Fruit fly (Drosophila melanogaster) whole organism, wandering third instar larva: ENCODE data around the gene Pak3.

Experiments used
- Abd-B ChIP-seq: fragments of >200 bp; optimal IDR thresholded peaks from 2 replicates; lab custom pipeline; 2017; ENCODE audit warnings: missing biosample characterization, missing genetic modification characterization
- CG32264 ChIP-seq: fragments of 200-800 bp; sonication (Bioruptor generic); optimal IDR thresholded peaks from 2 replicates; lab custom pipeline; 2016; ENCODE audit warnings: missing biosample characterization, missing genetic modification characterization
- CG9705 ChIP-seq: fragments of 200-800 bp; sonication (Bioruptor generic); optimal IDR thresholded peaks from 2 replicates; lab custom pipeline; 2018; ENCODE audit warnings: missing biosample characterization, mild to moderate bottlenecking, missing genetic modification characterization
- CrebA ChIP-seq: fragments of 200-800 bp; sonication (Bioruptor generic); optimal IDR thresholded peaks from 2 replicates; lab custom pipeline; 2016; ENCODE audit warnings: missing biosample characterization, mild to moderate bottlenecking, missing genetic modification characterization, borderline replicate concordance
- Dfd ChIP-seq: fragments of >200 bp; optimal IDR thresholded peaks from 2 replicates; lab custom pipeline; 2017; ENCODE audit warnings: missing biosample characterization, missing genetic modification characterization
- Dif ChIP-seq: fragments of 200-275, 200-300 bp; sonication (Bioruptor generic); optimal IDR thresholded peaks from 2 replicates; lab custom pipeline; 2018; ENCODE audit warnings: missing biosample characterization, missing genetic modification characterization; ENCODE audit not compliant: partially characterized antibody
- GATAd ChIP-seq: sonication (Bioruptor generic); optimal IDR thresholded peaks from 2 replicates; lab custom pipeline; 2016; ENCODE audit warnings: missing biosample characterization, missing genetic modification characterization
- HLH106 ChIP-seq: fragments of 200-800 bp; optimal IDR thresholded peaks from 3 replicates; lab custom pipeline; 2019; ENCODE audit warnings: missing biosample characterization, mild to moderate bottlenecking, missing genetic modification characterization, moderate library complexity
- Hr78 ChIP-seq: fragments of >200 bp; optimal IDR thresholded peaks from 2 replicates; lab custom pipeline; 2017; ENCODE audit warnings: missing biosample characterization, missing genetic modification characterization
- Hr83 ChIP-seq: fragments of 200-300 bp; sonication (Bioruptor generic); optimal IDR thresholded peaks from 2 replicates; lab custom pipeline; 2016; ENCODE audit warnings: missing biosample characterization, mild to moderate bottlenecking, missing genetic modification characterization, moderate library complexity; ENCODE audit not compliant: poor library complexity, severe bottlenecking
- Jra ChIP-seq: sonication (Bioruptor generic); optimal IDR thresholded peaks from 2 replicates; lab custom pipeline; 2016; ENCODE audit warnings: missing biosample characterization, missing genetic modification characterization
- Mio ChIP-seq: sonication (Bioruptor generic); optimal IDR thresholded peaks from 2 replicates; lab custom pipeline; 2016; ENCODE audit warnings: missing biosample characterization, missing genetic modification characterization
- Myc ChIP-seq: fragments of >200 bp; optimal IDR thresholded peaks from 2 replicates; lab custom pipeline; 2017
- OdsH ChIP-seq: fragments of 200-800 bp; sonication (Bioruptor generic); optimal IDR thresholded peaks from 2 replicates; lab custom pipeline; 2016; ENCODE audit warnings: missing biosample characterization, mild to moderate bottlenecking, missing genetic modification characterization
- Rel ChIP-seq, 2 experiments: fragments of 200-800 bp; sonication (Bioruptor generic) in 1 of 2; optimal IDR thresholded peaks; 2 replicates in 1 of 2; 3 replicates in 1 of 2; lab custom pipeline; 2016 to 2019; ENCODE audit warnings: mild to moderate bottlenecking in 2 of 2, missing biosample characterization in 2 of 2, missing genetic modification characterization in 2 of 2, moderate library complexity in 1 of 2
- Sp1 ChIP-seq: fragments of 200-800 bp; sonication (Bioruptor generic); optimal IDR thresholded peaks from 3 replicates; lab custom pipeline; 2019; ENCODE audit warnings: missing biosample characterization, mild to moderate bottlenecking, missing genetic modification characterization, moderate library complexity
- Vsx2 ChIP-seq: fragments of 200-300, 225-300 bp; sonication (Bioruptor generic); optimal IDR thresholded peaks from 2 replicates; lab custom pipeline; 2018; ENCODE audit warnings: missing biosample characterization, missing genetic modification characterization; ENCODE audit not compliant: partially characterized antibody
- br ChIP-seq: fragments of 200-800 bp; sonication (Bioruptor generic); optimal IDR thresholded peaks from 2 replicates; lab custom pipeline; 2016; ENCODE audit warnings: missing biosample characterization, missing genetic modification characterization
- dl ChIP-seq, 2 experiments: fragments of 175-275, 200-275 bp in 1 of 2; fragments of 200-275 bp in 1 of 2; sonication (Bioruptor generic); optimal IDR thresholded peaks; lab custom pipeline; 2018; ENCODE audit warnings: mild to moderate bottlenecking in 2 of 2, missing biosample characterization in 2 of 2, missing genetic modification characterization in 2 of 2, moderate library complexity in 2 of 2; ENCODE audit not compliant: partially characterized antibody in 2 of 2, insufficient read depth in 1 of 2
- dmrt93B ChIP-seq: fragments of 200-800 bp; sonication (Bioruptor generic); optimal IDR thresholded peaks from 2 replicates; lab custom pipeline; 2018; ENCODE audit warnings: missing biosample characterization, mild to moderate bottlenecking, missing genetic modification characterization
- ey ChIP-seq: fragments of 200-800 bp; sonication (Bioruptor generic); optimal IDR thresholded peaks from 2 replicates; lab custom pipeline; 2016; ENCODE audit warnings: missing biosample characterization, missing genetic modification characterization
- foxo ChIP-seq, 2 experiments: fragments of 200-800 bp; sonication (Bioruptor generic); optimal IDR thresholded peaks; 2 replicates in 1 of 2; 3 replicates in 1 of 2; lab custom pipeline; 2016 to 2017; ENCODE audit warnings: missing biosample characterization in 2 of 2, missing genetic modification characterization in 2 of 2
- fru ChIP-seq: fragments of 200-800 bp; sonication (Bioruptor generic); optimal IDR thresholded peaks from 3 replicates; lab custom pipeline; 2016; ENCODE audit warnings: missing biosample characterization, mild to moderate bottlenecking, missing genetic modification characterization
- h ChIP-seq: fragments of 200-800 bp; sonication (Bioruptor generic); optimal IDR thresholded peaks from 3 replicates; lab custom pipeline; 2016; ENCODE audit warnings: missing biosample characterization, mild to moderate bottlenecking, missing genetic modification characterization
- jim ChIP-seq: fragments of 175-275, 200-325 bp; sonication (Bioruptor generic); optimal IDR thresholded peaks from 2 replicates; lab custom pipeline; 2016; ENCODE audit warnings: missing biosample characterization, mild to moderate bottlenecking, missing genetic modification characterization
- lola ChIP-seq: fragments of >200 bp; optimal IDR thresholded peaks from 2 replicates; lab custom pipeline; 2017; ENCODE audit warnings: missing biosample characterization, missing genetic modification characterization
- pan ChIP-seq: fragments of >200 bp; optimal IDR thresholded peaks from 2 replicates; lab custom pipeline; 2017
- psq ChIP-seq: fragments of 200-800 bp; sonication (Bioruptor generic); optimal IDR thresholded peaks from 3 replicates; lab custom pipeline; 2017; ENCODE audit warnings: missing biosample characterization, mild to moderate bottlenecking, missing genetic modification characterization, moderate library complexity
- rgr ChIP-seq: fragments of 200-800 bp; sonication (Bioruptor generic); optimal IDR thresholded peaks from 3 replicates; lab custom pipeline; 2016; ENCODE audit warnings: missing biosample characterization, mild to moderate bottlenecking, missing genetic modification characterization
- sage ChIP-seq: fragments of 200-800 bp; sonication (Bioruptor generic); optimal IDR thresholded peaks from 2 replicates; lab custom pipeline; 2016; ENCODE audit warnings: missing biosample characterization, mild to moderate bottlenecking, missing genetic modification characterization
- sv ChIP-seq: fragments of 200-800 bp; sonication (Bioruptor generic); optimal IDR thresholded peaks from 3 replicates; lab custom pipeline; 2016; ENCODE audit warnings: missing biosample characterization, missing genetic modification characterization
- tai ChIP-seq: sonication (Bioruptor generic); optimal IDR thresholded peaks from 2 replicates; lab custom pipeline; 2016; ENCODE audit warnings: missing biosample characterization, missing genetic modification characterization
- usp ChIP-seq: fragments of >200 bp; optimal IDR thresholded peaks from 2 replicates; lab custom pipeline; 2017; ENCODE audit warnings: missing biosample characterization, missing genetic modification characterization
- woc ChIP-seq: sonication (Bioruptor generic); optimal IDR thresholded peaks from 2 replicates; lab custom pipeline; 2016; ENCODE audit warnings: missing biosample characterization, mild to moderate bottlenecking, missing genetic modification characterization

The Pak3 gene

dm6 chr3R:16498859-16499258, 45.2 kb upstream of the Pak3 start, which contains the start of gene Gr89a:
Gene Gr89a (minus strand): TSS chr3R:16498959.
- no peak for TF ChIP-seq Abd-B

DNA sequence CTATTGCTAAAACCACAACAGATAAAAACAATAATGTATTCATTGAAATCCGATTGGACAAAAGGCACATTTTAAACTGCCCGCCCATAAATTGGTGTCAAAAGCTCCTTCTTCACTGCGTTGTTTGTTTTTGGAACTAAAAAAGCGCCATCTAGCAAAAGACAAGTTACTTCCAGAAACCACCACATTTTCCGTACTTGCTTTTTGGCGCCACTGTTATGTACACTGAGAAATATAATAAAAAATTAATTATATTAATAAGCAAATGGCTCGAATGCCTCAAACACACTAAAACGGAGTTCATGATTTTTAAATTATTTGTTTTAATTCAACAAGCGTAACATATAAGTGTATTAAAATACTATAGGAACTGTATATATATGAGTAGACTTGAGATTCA, 43.8 kb upstream of the Pak3 start:
- TF ChIP-seq psq: peak; percentile 63
- peak; percentile 57 for TF ChIP-seq br (GFP tag; lab: Kevin White, UChicago)
- peak in 1 of 2 experiments; percentile 80 for TF ChIP-seq foxo (GFP tag; optimal IDR thresholded peaks at IDR 0.05; lab: Kevin White, UChicago)
- TF ChIP-seq Hr83 (GFP tag; lab: Kevin White, UChicago): peak; percentile 80
- no peak for TF ChIP-seq Hr78 (GFP tag; lab: Kevin White, UChicago)
- peak; percentile 74 for TF ChIP-seq rgr (GFP tag; lab: Kevin White, UChicago)
- no peak for TF ChIP-seq Dfd (GFP tag; lab: Kevin White, UChicago)
- TF ChIP-seq pan (lab: Kevin White, UChicago): no peak
- peak; percentile 66 for TF ChIP-seq fru (GFP tag; lab: Kevin White, UChicago)
- peak; percentile 67 for TF ChIP-seq h (GFP tag; lab: Kevin White, UChicago)
- TF ChIP-seq Myc (lab: Kevin White, UChicago): peak; percentile 89
- TF ChIP-seq sage: peak; percentile 23
- TF ChIP-seq CG9705 (GFP tag; lab: Kevin White, UChicago): peak; percentile 26
- TF ChIP-seq HLH106 (tag; lab: Kevin White, UChicago): peak; percentile 69
- TF ChIP-seq OdsH: peak; percentile 69
- TF ChIP-seq sv: peak; percentile 66
- TF ChIP-seq CG32264 (GFP tag; lab: Kevin White, UChicago): no peak
- peak; percentile 44 for TF ChIP-seq dmrt93B
- TF ChIP-seq Sp1 (GFP tag; lab: Kevin White, UChicago): no peak
- peak; percentile 26 for TF ChIP-seq ey (GFP tag; lab: Kevin White, UChicago)

dm6 chr3R:16496209-16496608, 42.6 kb upstream of the Pak3 start:
- TF ChIP-seq h (GFP tag; lab: Kevin White, UChicago) (peak; percentile 16), Hr78 (GFP tag; lab: Kevin White, UChicago) (no peak)

DNA sequence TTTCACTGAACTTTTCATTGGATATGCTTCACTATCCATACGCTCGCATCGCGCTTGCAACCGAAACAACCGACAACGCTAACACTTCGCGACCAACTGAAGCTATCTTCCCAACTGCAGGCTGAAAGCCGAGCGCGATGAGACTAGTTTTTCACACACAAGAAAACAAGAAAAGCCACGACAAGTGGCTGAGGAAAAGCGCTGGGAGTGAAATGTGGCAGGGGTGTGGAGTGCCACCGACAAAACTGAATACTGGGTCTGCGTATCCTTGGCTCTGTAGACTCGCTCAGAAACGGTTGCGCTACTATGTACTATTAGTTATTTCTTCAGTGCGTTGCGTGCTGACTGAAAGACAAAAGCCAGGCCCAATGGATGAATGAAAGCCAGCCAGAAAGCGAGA, 41.7 kb upstream of the Pak3 start, which contains the start of gene Cad89D:
Gene Cad89D (minus strand): TSS at position 101 of the 400 bp plus-strand sequence.
- TF ChIP-seq GATAd (no peak), lola (GFP tag; lab: Kevin White, UChicago) (no peak), OdsH (no peak), Dif (no peak), Sp1 (GFP tag; lab: Kevin White, UChicago) (no peak), Jra (no peak), pan (lab: Kevin White, UChicago) (no peak), fru (GFP tag; lab: Kevin White, UChicago) (no peak), Rel (GFP tag; optimal IDR thresholded peaks at IDR 0.05; lab: Kevin White, UChicago) (no peak), Rel (tag; optimal IDR thresholded peaks at IDR 0.05; lab: Kevin White, UChicago) (no peak), woc (no peak), sv (no peak), tai (no peak), ey (GFP tag; lab: Kevin White, UChicago) (no peak), CrebA (no peak), dl (GFP tag; optimal IDR thresholded peaks at IDR 0.05; lab: Kevin White, UChicago; ENCODE audit: insufficient read depth in 1 of 2, partially characterized antibody in 2 of 2) (no peak), Dfd (GFP tag; lab: Kevin White, UChicago) (no peak), jim (no peak), Abd-B (no peak)

- TF ChIP-seq jim (no peak), Dfd (GFP tag; lab: Kevin White, UChicago) (no peak), Vsx2 (no peak), sv (no peak), h (GFP tag; lab: Kevin White, UChicago) (no peak), usp (GFP tag; lab: Kevin White, UChicago) (no peak), rgr (GFP tag; lab: Kevin White, UChicago) (no peak), Mio (no peak)
These were observed 32.0 kb upstream of the Pak3 start for dm6 chr3R:16485487-16486233.
